Fruit fly (Drosophila melanogaster): ENCODE measurements around the gene IP3K2.

The IP3K2 gene

DNA sequence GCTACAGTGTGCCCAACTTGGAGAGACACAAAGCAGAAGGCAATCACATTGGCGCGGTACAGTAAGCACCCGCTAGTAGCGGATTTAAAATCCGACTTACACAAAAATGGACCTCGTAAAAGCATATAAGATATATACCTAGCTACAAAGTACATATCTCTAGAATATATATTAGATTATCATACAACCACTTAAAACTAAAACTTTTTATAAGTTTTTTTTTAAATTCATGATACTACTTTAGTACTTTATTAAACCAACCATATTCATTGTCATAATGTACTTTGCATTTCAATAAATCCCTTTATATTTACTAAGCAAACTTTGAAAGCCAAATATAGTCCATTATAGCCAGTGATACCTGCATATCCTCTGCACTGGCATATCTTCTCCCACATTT is 28.3 kb upstream of the IP3K2 start (continued):
- TF ChIP-seq CG12659 (GFP tag; optimal IDR thresholded peaks at IDR 0.05) (peak; percentile 46), Ptx1 (GFP tag; IDR thresholded peaks at IDR 0.05) (peak; percentile 61), CG6654 (GFP tag; optimal IDR thresholded peaks at IDR 0.05) (peak; percentile 18), CG2712 (tag; optimal IDR thresholded peaks at IDR 0.05) (peak; percentile 72), CG11247 (GFP tag; IDR thresholded peaks at IDR 0.05) (no peak), CG8944 (GFP tag; optimal IDR thresholded peaks at IDR 0.05) (no peak), HmgZ (tag; optimal IDR thresholded peaks at IDR 0.05) (peak; percentile 7), cg (GFP tag; optimal IDR thresholded peaks at IDR 0.05) (no peak), CG4854 (GFP tag; optimal IDR thresholded peaks at IDR 0.05) (no peak), br (optimal IDR thresholded peaks at IDR 0.05) (no peak), CG17385 (GFP tag; optimal IDR thresholded peaks at IDR 0.05) (peak; percentile 31), prd (optimal IDR thresholded peaks at IDR 0.05) (no peak), prd (GFP tag; IDR thresholded peaks at IDR 0.05) (peak; percentile 64), Neu2 (GFP tag; optimal IDR thresholded peaks at IDR 0.05; ENCODE audit: borderline replicate concordance) (no peak), CG11456 (GFP tag; IDR thresholded peaks at IDR 0.05) (no peak), ci (GFP tag; IDR thresholded peaks at IDR 0.05) (0 out of 3 replicates have a peak, but pooled peaks have one; percentile 14), Scr (GFP tag; IDR thresholded peaks at IDR 0.05; ENCODE audit: partially characterized antibody) (no peak), CG6765 (GFP tag; optimal IDR thresholded peaks at IDR 0.05) (no peak), CG10543 (GFP tag; optimal IDR thresholded peaks at IDR 0.05) (peak; percentile 54), zf30C (GFP tag; optimal IDR thresholded peaks at IDR 0.05) (no peak), bsh (GFP tag; optimal IDR thresholded peaks at IDR 0.05) (peak; percentile 46 to 57), dm (GFP tag; optimal IDR thresholded peaks at IDR 0.05) (no peak), NK7.1 (GFP tag; optimal IDR thresholded peaks at IDR 0.05) (no peak), usp (GFP tag; optimal IDR thresholded peaks at IDR 0.05) (no peak), CG4404 (GFP tag; IDR thresholded peaks at IDR 0.05) (peak; percentile 34; the same call in 1 of the 2 replicates), CHES-1-like (GFP tag; optimal IDR thresholded peaks at IDR 0.05) (no peak), CG8924 (tag; optimal IDR thresholded peaks at IDR 0.05) (peak; percentile 60), HHEX (GFP tag; optimal IDR thresholded peaks at IDR 0.05) (peak; percentile 21), CG7928 (GFP tag; optimal IDR thresholded peaks at IDR 0.05) (no peak), unc-4 (GFP tag; IDR thresholded peaks at IDR 0.05; ENCODE audit: partially characterized antibody) (no peak), pzg (GFP tag; optimal IDR thresholded peaks at IDR 0.05) (no peak), hkb (optimal IDR thresholded peaks at IDR 0.05) (no peak), hkb (GFP tag; IDR thresholded peaks at IDR 0.05) (peak; percentile 47; the same call in 1 of the 2 replicates), Max (GFP tag; optimal IDR thresholded peaks at IDR 0.05) (no peak), Hmr (GFP tag; optimal IDR thresholded peaks at IDR 0.05) (peak; percentile 61), ash1 (GFP tag; optimal IDR thresholded peaks at IDR 0.05) (no peak), pfk (GFP tag; optimal IDR thresholded peaks at IDR 0.05) (no peak), vvl (GFP tag; IDR thresholded peaks at IDR 0.05) (peak; percentile 48), sima (GFP tag; optimal IDR thresholded peaks at IDR 0.05) (no peak), Camta (GFP tag; optimal IDR thresholded peaks at IDR 0.05) (no peak), CG14667 (GFP tag; IDR thresholded peaks at IDR 0.05) (no peak), CG1832 (GFP tag; optimal IDR thresholded peaks at IDR 0.05) (no peak), Six4 (GFP tag; optimal IDR thresholded peaks at IDR 0.05) (peak; percentile 33), exex (tag; optimal IDR thresholded peaks at IDR 0.05) (no peak), CG18764 (GFP tag; optimal IDR thresholded peaks at IDR 0.05) (no peak), CG3407 (GFP tag; optimal IDR thresholded peaks at IDR 0.05) (peak; percentile 37), Nf-YA (GFP tag; IDR thresholded peaks at IDR 0.05) (no peak), gsb (GFP tag; IDR thresholded peaks at IDR 0.05) (peak; percentile 28; the same call in 1 of the 2 replicates), YL-1 (GFP tag; optimal IDR thresholded peaks at IDR 0.05) (no peak), pb (GFP tag; optimal IDR thresholded peaks at IDR 0.05) (no peak), stwl (tag; optimal IDR thresholded peaks at IDR 0.05) (no peak), gem (tag; optimal IDR thresholded peaks at IDR 0.05) (peak; percentile 75)

Measured in whole organism, embryonic.